Worm (Caenorhabditis elegans) whole organism, early embryonic: ENCODE measurements around the gene T16G12.10.

Source experiments
- B0310.2 ChIP-seq: sonication (generic microtip); optimal IDR thresholded peaks from 2 replicates; lab custom pipeline; 2016; ENCODE audit warnings: mild to moderate bottlenecking, missing genetic modification characterization, missing compliant biosample characterization
- ama-1 ChIP-seq: fragments of 150-350 bp; optimal IDR thresholded peaks from 2 replicates; lab custom pipeline; 2014
- ceh-36 ChIP-seq: sonication (generic microtip); optimal IDR thresholded peaks from 2 replicates; lab custom pipeline; 2016; ENCODE audit warnings: missing genetic modification characterization, inconsistent platforms, missing compliant biosample characterization
- hmbx-1 ChIP-seq: sonication (generic microtip); optimal IDR thresholded peaks from 2 replicates; lab custom pipeline; 2016; ENCODE audit warnings: mild to moderate bottlenecking, missing genetic modification characterization, missing compliant biosample characterization
- hnd-1 ChIP-seq: sonication (generic microtip); optimal IDR thresholded peaks from 2 replicates; lab custom pipeline; 2016; ENCODE audit warnings: missing genetic modification characterization, missing compliant biosample characterization
- pes-1 ChIP-seq: fragments of 200-800 bp; sonication (Bioruptor generic); IDR thresholded peaks from 2 replicates; pipeline ENCODE4 v1.3.6; 2022; ENCODE audit warnings: missing genetic modification reagents, missing genetic modification characterization, missing compliant biosample characterization

DNA sequence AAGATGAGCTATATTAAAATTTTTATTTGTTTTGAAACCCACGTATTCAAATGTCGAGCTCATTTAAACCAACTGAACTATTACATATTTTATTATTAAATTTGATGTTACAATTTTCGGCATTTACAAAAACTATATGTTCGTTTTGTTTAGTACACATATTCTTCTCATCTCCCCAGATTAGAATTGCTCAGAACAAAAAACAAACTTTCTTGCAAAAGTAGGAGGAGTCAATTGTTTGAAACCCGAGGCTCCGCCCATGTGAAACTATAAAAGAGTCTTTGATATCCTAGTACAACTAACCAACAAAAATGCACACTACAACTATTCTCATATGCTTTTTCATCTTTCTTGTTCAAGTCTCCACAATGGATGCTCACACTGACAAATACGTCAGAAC, 29.9 kb downstream of the T16G12.10 start, which contains the start of gene ins-22:
- TF ChIP-seq hnd-1 (tag; lab: Kevin White, UChicago) (no peak), ceh-36 (tag; lab: Kevin White, UChicago) (no peak), ama-1 (lab: Kevin White, UChicago) (no peak), B0310.2 (tag; lab: Kevin White, UChicago) (no peak), pes-1 (GFP tag; lab: Robert Waterston, UW) (no peak), hmbx-1 (tag; lab: Kevin White, UChicago) (no peak)
